Worm (Caenorhabditis elegans): ENCODE results near the gene C38C3.4.
A peak's percentile ranks its signal among the peaks of the same experiment; 100 is the strongest.

Gene C38C3.4

DNA sequence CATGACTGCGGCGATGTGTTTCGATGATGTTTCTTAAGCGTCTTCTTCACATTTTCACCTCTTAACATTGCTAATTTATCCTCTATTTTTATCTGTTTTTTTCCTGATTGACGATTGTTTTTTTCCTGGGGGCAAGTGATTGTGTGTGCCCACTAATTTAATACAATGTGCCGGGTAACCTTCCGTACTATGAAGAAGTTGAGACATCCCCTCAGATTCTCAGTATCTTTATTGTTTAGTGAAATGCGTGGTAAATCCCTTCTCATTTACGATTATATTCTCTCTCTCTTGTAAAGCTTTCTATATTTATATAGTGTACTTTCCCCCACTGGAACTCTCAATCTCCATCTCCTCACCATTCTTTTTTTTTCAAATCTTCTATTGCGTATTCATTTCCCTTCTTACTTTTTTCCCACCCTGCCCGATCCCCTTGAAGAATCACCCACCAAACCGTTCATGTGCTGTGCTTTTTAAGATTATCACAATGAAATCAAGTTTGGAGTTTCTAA is 5.5 kb upstream of the C38C3.4 start (continued):
- TF ChIP-seq ceh-40 (GFP tag; IDR thresholded peaks at IDR 0.05) (no peak), tbp1 (GFP tag; optimal IDR thresholded peaks at IDR 0.05) (peak; percentile 23), xnd-1 (tag; optimal IDR thresholded peaks at IDR 0.05) (no peak), efl-1 (GFP tag; optimal IDR thresholded peaks at IDR 0.05) (no peak), ztf-25 (GFP tag; IDR thresholded peaks at IDR 0.05) (peak; percentile 59; the same call in 1 of the 2 replicates), ama-1 (optimal IDR thresholded peaks at IDR 0.05) (no peak), ama-1 (GFP tag; optimal IDR thresholded peaks at IDR 0.05) (peak in 1 of 2 experiments; percentile 50), Y95B8A.8 (GFP tag; IDR thresholded peaks at IDR 0.05) (no peak), ekl-4 (GFP tag; IDR thresholded peaks at IDR 0.05) (peak; percentile 13; the same call in 1 of the 2 replicates)

DNA sequence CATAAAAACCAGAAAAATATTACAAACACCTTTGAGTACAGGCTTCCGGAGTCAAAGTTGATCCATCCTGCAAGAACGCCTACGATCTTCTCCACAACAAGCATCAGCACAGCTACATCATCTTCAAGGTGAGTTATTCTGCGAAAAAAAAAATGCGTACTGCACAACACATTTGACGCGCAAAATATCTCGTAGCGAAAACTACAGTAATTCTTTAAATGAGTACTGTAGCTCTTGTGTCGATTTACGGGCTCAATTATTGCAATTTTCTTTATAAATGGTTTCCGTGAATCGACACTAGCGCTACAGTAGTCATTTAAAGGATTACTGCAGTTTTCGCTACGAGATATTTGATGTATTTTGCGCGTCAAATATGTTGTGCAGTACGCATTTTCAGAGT is 5.0 kb upstream of the C38C3.4 start:
- TF ChIP-seq nhr-80 (tag; optimal IDR thresholded peaks at IDR 0.05), result no peak
- no peak for TF ChIP-seq hrde-1 (tag; optimal IDR thresholded peaks at IDR 0.05; ENCODE audit: borderline replicate concordance)
- TF ChIP-seq repo-1 (tag; optimal IDR thresholded peaks at IDR 0.05), result no peak
- no peak for TF ChIP-seq nhr-27 (tag; optimal IDR thresholded peaks at IDR 0.05)
- TF ChIP-seq ZK185.1 (tag; optimal IDR thresholded peaks at IDR 0.05; ENCODE audit: poor library complexity, severe bottlenecking), result no peak
- TF ChIP-seq F49E8.2 (tag; optimal IDR thresholded peaks at IDR 0.05; ENCODE audit: insufficient read depth), result no peak
- TF ChIP-seq snpc-1.1 (tag; optimal IDR thresholded peaks at IDR 0.05; ENCODE audit: insufficient read depth), result no peak
- TF ChIP-seq hlh-12 (tag; optimal IDR thresholded peaks at IDR 0.05), result no peak
- TF ChIP-seq F23B12.7 (tag; optimal IDR thresholded peaks at IDR 0.05; ENCODE audit: insufficient read depth), result no peak
- no peak for TF ChIP-seq rec-8 (tag; optimal IDR thresholded peaks at IDR 0.05)
- no peak for TF ChIP-seq dpl-1 (GFP tag; optimal IDR thresholded peaks at IDR 0.05)
- TF ChIP-seq ceh-91 (GFP tag; IDR thresholded peaks at IDR 0.05), result peak; percentile 42
- no peak for TF ChIP-seq dpff-1 (tag; optimal IDR thresholded peaks at IDR 0.05)
- TF ChIP-seq unc-62 (GFP tag; optimal IDR thresholded peaks at IDR 0.05), result no peak
- TF ChIP-seq bed-2 (GFP tag; IDR thresholded peaks at IDR 0.05), result no peak
- no peak for TF ChIP-seq attf-6 (GFP tag; IDR thresholded peaks at IDR 0.05)
- no peak for TF ChIP-seq madf-8 (GFP tag; conservative IDR thresholded peaks at IDR 0.05)
- no peak for TF ChIP-seq nfya-2 (GFP tag; IDR thresholded peaks at IDR 0.05)
- peak; percentile 1 for TF ChIP-seq him-1 (tag; optimal IDR thresholded peaks at IDR 0.05)
- peak; percentile 26 for TF ChIP-seq madf-6 (GFP tag; IDR thresholded peaks at IDR 0.05)
- TF ChIP-seq hmg-20 (GFP tag; IDR thresholded peaks at IDR 0.05), result no peak
- no peak for TF ChIP-seq akir-1 (GFP tag; optimal IDR thresholded peaks at IDR 0.05)
- no peak for TF ChIP-seq efl-1 (GFP tag; optimal IDR thresholded peaks at IDR 0.05)
- TF ChIP-seq cebp-2 (GFP tag; IDR thresholded peaks at IDR 0.05), result no peak
- no peak for TF ChIP-seq ama-1 (optimal IDR thresholded peaks at IDR 0.05)
- no peak for TF ChIP-seq ama-1 (GFP tag; optimal IDR thresholded peaks at IDR 0.05)
- TF ChIP-seq Y67H2A.10 (GFP tag; conservative IDR thresholded peaks at IDR 0.05), result no peak
- no peak for TF ChIP-seq mes-4 (tag; optimal IDR thresholded peaks at IDR 0.05)
- TF ChIP-seq Y79H2A.3 (GFP tag; conservative IDR thresholded peaks at IDR 0.05), result no peak
- 0 out of 2 replicates have a peak, but pooled peaks have one; percentile 5 for TF ChIP-seq rcor-1 (GFP tag; IDR thresholded peaks at IDR 0.05)
- TF ChIP-seq lin-35 (GFP tag; optimal IDR thresholded peaks at IDR 0.05), result no peak
- no peak for TF ChIP-seq ceh-58 (GFP tag; IDR thresholded peaks at IDR 0.05)
- peak; percentile 60 for TF ChIP-seq F33H1.4 (GFP tag; IDR thresholded peaks at IDR 0.05)
- no peak for TF ChIP-seq snpc-3.4 (tag; optimal IDR thresholded peaks at IDR 0.05)
- peak; percentile 77 for TF ChIP-seq lsl-1 (GFP tag; optimal IDR thresholded peaks at IDR 0.05)
- no peak for TF ChIP-seq pbrm-1 (GFP tag; IDR thresholded peaks at IDR 0.05)
- no peak for TF ChIP-seq ztf-26 (tag; optimal IDR thresholded peaks at IDR 0.05)
- no peak for TF ChIP-seq F37B4.10 (GFP tag; IDR thresholded peaks at IDR 0.05)
- TF ChIP-seq D2030.7 (GFP tag; IDR thresholded peaks at IDR 0.05), result no peak
- peak; percentile 33 for TF ChIP-seq xnd-1 (tag; optimal IDR thresholded peaks at IDR 0.05)
- no peak for TF ChIP-seq athp-1 (tag; optimal IDR thresholded peaks at IDR 0.05)
- no peak for TF ChIP-seq F52B5.7 (tag; optimal IDR thresholded peaks at IDR 0.05)

All from whole organism, young adult.